Worm (Caenorhabditis elegans): ENCODE measurements around the gene E02C12.6.

DNA sequence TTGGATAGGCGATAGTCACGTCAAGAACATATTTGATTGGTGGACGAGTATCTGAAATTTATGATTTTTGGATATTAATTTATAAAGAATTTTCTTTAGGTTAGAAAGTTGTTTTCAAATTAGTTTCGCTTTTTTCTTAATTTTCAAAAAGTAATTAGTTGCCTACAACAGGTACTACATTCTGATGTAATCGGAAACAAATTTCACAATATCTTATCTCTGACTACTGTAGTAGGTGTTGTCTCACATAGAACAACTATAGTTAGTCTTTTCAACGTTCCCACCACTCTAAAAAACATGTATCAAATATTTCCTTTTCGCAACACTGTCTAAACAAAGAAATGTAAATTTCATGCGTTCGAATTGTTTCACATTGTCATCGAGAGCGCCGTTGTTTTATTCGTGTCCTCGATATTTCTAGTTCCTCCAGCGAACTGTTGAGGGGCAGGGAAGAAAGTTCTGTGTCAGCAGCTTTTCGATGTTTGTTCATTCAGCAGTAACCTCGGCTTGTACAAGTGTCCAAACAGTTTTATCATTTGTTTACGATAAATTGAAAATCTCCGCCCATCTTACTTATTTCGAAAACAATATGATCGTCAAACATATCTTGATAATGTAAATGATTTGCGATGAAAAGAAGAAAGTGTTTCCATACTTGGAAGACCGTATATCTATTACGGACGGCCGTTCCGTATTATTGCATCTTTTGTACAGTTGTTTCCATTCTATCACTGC, 41.5 kb downstream of the E02C12.6 start:
- TF ChIP-seq pha-4 (tag; optimal IDR thresholded peaks at IDR 0.05) (no peak), ces-1 (GFP tag; optimal IDR thresholded peaks at IDR 0.05) (no peak), lin-13 (tag; optimal IDR thresholded peaks at IDR 0.05) (no peak)

Data from whole organism, mixed stage, embryonic.